Worm (Caenorhabditis elegans) whole organism, early embryonic: ENCODE measurements around the gene C33C12.1.

Source experiments
- B0310.2 ChIP-seq: sonication (generic microtip); optimal IDR thresholded peaks from 2 replicates; lab custom pipeline; 2016; ENCODE audit warnings: mild to moderate bottlenecking, missing genetic modification characterization, missing compliant biosample characterization
- ama-1 ChIP-seq: fragments of 150-350 bp; optimal IDR thresholded peaks from 2 replicates; lab custom pipeline; 2014
- ceh-13 ChIP-seq: fragments of 200-800 bp; sonication (Bioruptor generic); optimal IDR thresholded peaks from 2 replicates; lab custom pipeline; 2018; ENCODE audit warnings: mild to moderate bottlenecking, missing genetic modification characterization, missing compliant biosample characterization
- ceh-36 ChIP-seq: sonication (generic microtip); optimal IDR thresholded peaks from 2 replicates; lab custom pipeline; 2016; ENCODE audit warnings: missing genetic modification characterization, inconsistent platforms, missing compliant biosample characterization
- flt-1 ChIP-seq: fragments of 200-800 bp; sonication (Bioruptor generic); IDR thresholded peaks from 2 replicates; pipeline ENCODE4 v1.3.6; 2022; ENCODE audit warnings: missing genetic modification characterization, missing compliant biosample characterization
- hmg-4 ChIP-seq: fragments of 200-800 bp; sonication (Bioruptor generic); optimal IDR thresholded peaks from 2 replicates; lab custom pipeline; 2018; ENCODE audit warnings: mild to moderate bottlenecking, missing genetic modification characterization, missing compliant biosample characterization
- hnd-1 ChIP-seq: sonication (generic microtip); optimal IDR thresholded peaks from 2 replicates; lab custom pipeline; 2016; ENCODE audit warnings: missing genetic modification characterization, missing compliant biosample characterization
- pes-1 ChIP-seq: fragments of 200-800 bp; sonication (Bioruptor generic); IDR thresholded peaks from 2 replicates; pipeline ENCODE4 v1.3.6; 2022; ENCODE audit warnings: missing genetic modification reagents, missing genetic modification characterization, missing compliant biosample characterization
- sea-1 ChIP-seq: fragments of 200-800 bp; sonication (Bioruptor generic); conservative IDR thresholded peaks from 2 replicates; pipeline ENCODE4 v1.3.6; 2022; ENCODE audit warnings: missing genetic modification characterization, missing compliant biosample characterization
- tbx-11 ChIP-seq: fragments of 200-800 bp; sonication (Bioruptor generic); IDR thresholded peaks from 2 replicates; pipeline ENCODE4 v1.3.6; 2022; ENCODE audit warnings: missing genetic modification characterization, missing compliant biosample characterization

DNA sequence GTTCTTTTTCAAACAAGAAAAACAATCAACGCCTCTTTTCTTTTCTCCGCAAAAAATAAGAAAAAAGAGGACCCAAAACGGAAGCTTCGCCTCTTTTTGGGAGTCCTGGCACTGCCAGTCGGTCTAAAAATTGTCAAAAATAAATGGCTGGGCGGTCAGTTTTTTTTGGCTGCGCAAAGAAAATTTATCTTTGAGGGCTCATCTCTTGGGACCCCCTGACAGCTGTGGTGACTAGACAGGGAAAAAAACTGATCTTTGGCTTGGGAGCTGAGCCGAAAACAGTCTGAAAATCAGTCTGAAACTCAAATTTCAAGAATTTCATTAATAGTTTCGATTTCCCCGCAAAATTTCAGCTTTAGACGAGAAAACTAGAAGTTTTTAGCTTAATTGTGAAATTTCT is 7.5 kb upstream of the C33C12.1 start:
- TF ChIP-seq sea-1 (GFP tag; lab: Robert Waterston, UW) = no peak
- no peak for TF ChIP-seq ama-1 (lab: Kevin White, UChicago)
- no peak for TF ChIP-seq hmg-4 (GFP tag; lab: Kevin White, UChicago)
- TF ChIP-seq B0310.2 = no peak
- TF ChIP-seq ceh-36 (tag; lab: Kevin White, UChicago) = no peak
- no peak for TF ChIP-seq pes-1 (GFP tag; lab: Robert Waterston, UW)
- no peak for TF ChIP-seq tbx-11 (GFP tag; lab: Robert Waterston, UW)
- TF ChIP-seq ceh-13 (GFP tag; lab: Kevin White, UChicago) = no peak
- no peak for TF ChIP-seq flt-1 (GFP tag; lab: Robert Waterston, UW)
- TF ChIP-seq hnd-1 (tag; lab: Kevin White, UChicago) = no peak
